Fruit fly (Drosophila melanogaster): ENCODE results near the gene Atg4a.

Gene Atg4a

dm6 chr2L:1070941-1071340 is 9.8 kb upstream of the Atg4a start (continued):
- no peak for TF ChIP-seq eyg (GFP tag; optimal IDR thresholded peaks at IDR 0.05)
- TF ChIP-seq Xrp1 (GFP tag; IDR thresholded peaks at IDR 0.05) = peak; percentile 53
- no peak for TF ChIP-seq sima (GFP tag; optimal IDR thresholded peaks at IDR 0.05)
- 0 out of 3 replicates have a peak, but pooled peaks have one; percentile 39 for TF ChIP-seq CG11695 (GFP tag; IDR thresholded peaks at IDR 0.05)
- TF ChIP-seq schlank (tag; optimal IDR thresholded peaks at IDR 0.05) = no peak
- no peak for TF ChIP-seq CG4617 (GFP tag; optimal IDR thresholded peaks at IDR 0.05; ENCODE audit: borderline replicate concordance)
- no peak for TF ChIP-seq CG8924 (tag; optimal IDR thresholded peaks at IDR 0.05)
- no peak for TF ChIP-seq ems (GFP tag; optimal IDR thresholded peaks at IDR 0.05)
- TF ChIP-seq emc (GFP tag; optimal IDR thresholded peaks at IDR 0.05) = no peak
- TF ChIP-seq Sox100B (GFP tag; optimal IDR thresholded peaks at IDR 0.05) = no peak
- no peak for TF ChIP-seq CG18764 (GFP tag; optimal IDR thresholded peaks at IDR 0.05)
- TF ChIP-seq Drgx (GFP tag; IDR thresholded peaks at IDR 0.05) = no peak
- TF ChIP-seq CG3281 (GFP tag; optimal IDR thresholded peaks at IDR 0.05) = no peak
- no peak for TF ChIP-seq disco-r (GFP tag; optimal IDR thresholded peaks at IDR 0.05)
- TF ChIP-seq Gsc (GFP tag; IDR thresholded peaks at IDR 0.05) = no peak
- TF ChIP-seq CG6854 (GFP tag; optimal IDR thresholded peaks at IDR 0.05) = no peak
- TF ChIP-seq CG3838 (GFP tag; optimal IDR thresholded peaks at IDR 0.05) = no peak
- no peak for TF ChIP-seq hbn (GFP tag; IDR thresholded peaks at IDR 0.05; ENCODE audit: partially characterized antibody)
- no peak for TF ChIP-seq fd3F (GFP tag; optimal IDR thresholded peaks at IDR 0.05)
- TF ChIP-seq Elba2 (GFP tag; optimal IDR thresholded peaks at IDR 0.05) = no peak
- no peak for TF ChIP-seq CG14710 (tag; optimal IDR thresholded peaks at IDR 0.05)
- no peak for TF ChIP-seq CG4328 (GFP tag; optimal IDR thresholded peaks at IDR 0.05)
- TF ChIP-seq CG10366 (GFP tag; IDR thresholded peaks at IDR 0.05) = peak; percentile 49
- TF ChIP-seq pfk (GFP tag; optimal IDR thresholded peaks at IDR 0.05) = no peak
- TF ChIP-seq CG6654 (GFP tag; optimal IDR thresholded peaks at IDR 0.05) = no peak
- TF ChIP-seq CG10321 (GFP tag; IDR thresholded peaks at IDR 0.05) = no peak
- no peak for TF ChIP-seq Lpt (GFP tag; optimal IDR thresholded peaks at IDR 0.05)
- TF ChIP-seq CkIIα-i1 (GFP tag; IDR thresholded peaks at IDR 0.05) = no peak
- TF ChIP-seq Meics (GFP tag; optimal IDR thresholded peaks at IDR 0.05) = peak; percentile 33
- peak; percentile 65 for TF ChIP-seq dysf (GFP tag; IDR thresholded peaks at IDR 0.05)
- no peak for TF ChIP-seq pros (GFP tag; optimal IDR thresholded peaks at IDR 0.05)
- TF ChIP-seq exex (tag; optimal IDR thresholded peaks at IDR 0.05) = no peak
- TF ChIP-seq z (GFP tag; IDR thresholded peaks at IDR 0.05) = no peak
- no peak for TF ChIP-seq lbe (GFP tag; optimal IDR thresholded peaks at IDR 0.05)
- 0 out of 3 replicates have a peak, but pooled peaks have one; percentile 8 for TF ChIP-seq CG34422 (GFP tag; IDR thresholded peaks at IDR 0.05)
- TF ChIP-seq ac (GFP tag; optimal IDR thresholded peaks at IDR 0.05) = no peak
- TF ChIP-seq Sox102F (GFP tag; optimal IDR thresholded peaks at IDR 0.05) = no peak
- peak; percentile 48 for TF ChIP-seq Hmr (GFP tag; optimal IDR thresholded peaks at IDR 0.05)
- peak; percentile 27; the same call in 1 of the 2 replicates for TF ChIP-seq al (GFP tag; IDR thresholded peaks at IDR 0.05)
- TF ChIP-seq fd96Cb (tag; optimal IDR thresholded peaks at IDR 0.05) = no peak
- peak; percentile 68 for TF ChIP-seq Rfx (GFP tag; IDR thresholded peaks at IDR 0.05)
- TF ChIP-seq CG4424 (GFP tag; optimal IDR thresholded peaks at IDR 0.05) = no peak
- no peak for TF ChIP-seq CG11696 (GFP tag; IDR thresholded peaks at IDR 0.05)
- TF ChIP-seq CG17568 (GFP tag; optimal IDR thresholded peaks at IDR 0.05) = no peak
- TF ChIP-seq CG12769 (tag; optimal IDR thresholded peaks at IDR 0.05) = peak; percentile 42
- peak; percentile 17 for TF ChIP-seq pnt (GFP tag; optimal IDR thresholded peaks at IDR 0.05)
- TF ChIP-seq Lim3 (GFP tag; IDR thresholded peaks at IDR 0.05) = no peak
- TF ChIP-seq NK7.1 (GFP tag; optimal IDR thresholded peaks at IDR 0.05) = no peak
- TF ChIP-seq ATbp (GFP tag; optimal IDR thresholded peaks at IDR 0.05) = peak; percentile 25
- no peak for TF ChIP-seq NC2β (GFP tag; optimal IDR thresholded peaks at IDR 0.05)
- TF ChIP-seq br (optimal IDR thresholded peaks at IDR 0.05) = no peak
- TF ChIP-seq Usf (GFP tag; optimal IDR thresholded peaks at IDR 0.05) = no peak
- no peak for TF ChIP-seq CG17186 (GFP tag; optimal IDR thresholded peaks at IDR 0.05)

Data from whole organism, embryonic.